Worm (Caenorhabditis elegans): Measurements from ENCODE around the gene Y53C12A.11.

Y53C12A.11 gene

ce11 chrII:9718631-9719252 lies at the start of gene Y53C12A.11:
Y53C12A.11 (minus strand) TSS chrII:9718698.
- TF ChIP-seq Y48G9A.11 (GFP tag; IDR thresholded peaks at IDR 0.05): peak; percentile 86
- TF ChIP-seq snpc-1.2 (GFP tag; IDR thresholded peaks at IDR 0.05): 0 out of 2 replicates have a peak, but pooled peaks have one; percentile 24
- TF ChIP-seq lsy-2 (tag; optimal IDR thresholded peaks at IDR 0.05): peak in 1 of 2 experiments; percentile 36
- peak; percentile 77 for TF ChIP-seq lin-38 (GFP tag; IDR thresholded peaks at IDR 0.05)

DNA sequence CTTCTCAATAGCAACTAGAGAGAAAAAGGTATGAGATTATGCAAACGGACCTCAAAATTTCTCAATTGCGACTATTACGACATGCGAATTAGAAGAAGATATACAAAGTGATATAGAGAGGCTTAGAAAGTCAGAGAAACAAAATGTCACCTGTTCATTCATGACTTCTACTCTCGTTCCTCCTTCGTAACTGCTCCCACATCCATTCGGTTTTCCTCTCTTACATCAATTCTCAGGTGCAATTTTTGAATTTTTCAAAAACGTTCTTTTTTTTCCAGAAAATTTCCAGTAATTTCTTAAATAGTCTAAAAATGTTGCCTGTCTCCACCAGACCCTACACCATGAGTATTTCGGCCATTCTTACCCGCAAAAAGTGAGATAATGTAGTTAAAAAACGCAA lies 46.2 kb upstream of the Y53C12A.11 start:
- no peak for TF ChIP-seq php-3 (GFP tag; IDR thresholded peaks at IDR 0.05)
- no peak for TF ChIP-seq lin-39 (tag; optimal IDR thresholded peaks at IDR 0.05)

ce11 chrII:9759382-9759781 lies 40.9 kb upstream of the Y53C12A.11 start:
- no peak for TF ChIP-seq fos-1 (tag; optimal IDR thresholded peaks at IDR 0.05)
- TF ChIP-seq zfp-3 (GFP tag; conservative IDR thresholded peaks at IDR 0.05): no peak
- no peak for TF ChIP-seq lin-38 (GFP tag; IDR thresholded peaks at IDR 0.05)
- peak; percentile 3 for TF ChIP-seq nhr-11 (tag; optimal IDR thresholded peaks at IDR 0.05)
- TF ChIP-seq daf-19 (GFP tag; conservative IDR thresholded peaks at IDR 0.05): no peak

DNA sequence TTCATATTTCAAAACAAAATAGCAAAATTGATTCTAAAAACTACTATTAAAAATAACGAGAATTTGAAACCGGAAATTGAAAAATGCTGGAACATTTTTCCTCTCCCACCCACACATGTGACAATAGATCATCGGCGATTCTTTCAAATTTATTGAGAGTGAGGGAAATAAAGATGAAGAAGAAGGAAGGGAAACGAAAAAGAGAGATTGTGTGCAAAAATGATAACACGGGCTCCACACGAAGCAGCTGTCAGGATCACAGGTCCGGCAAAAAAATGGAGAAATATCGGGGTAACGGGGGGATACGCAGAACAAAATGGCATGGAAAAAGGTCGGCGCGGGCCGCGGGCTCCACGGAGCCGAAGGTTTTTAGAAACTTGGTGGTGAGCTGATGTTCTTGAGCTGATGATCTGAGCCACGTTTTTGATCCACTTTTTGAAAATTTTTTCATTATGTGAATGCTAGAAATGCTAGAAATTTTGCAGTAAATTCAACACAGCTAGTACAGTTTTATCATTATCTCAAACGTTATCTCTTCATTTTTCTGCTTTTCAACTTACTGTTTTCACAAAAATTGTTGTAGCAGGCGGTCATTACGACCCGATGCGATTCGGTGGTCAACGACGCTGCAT lies 39.3 kb upstream of the Y53C12A.11 start, which contains the start of gene shk-1:
Gene shk-1 (plus strand): TSS at position 582 of the 632 bp plus-strand sequence.
- 0 out of 2 replicates have a peak, but pooled peaks have one; percentile 19 for TF ChIP-seq ZK337.2 (GFP tag; IDR thresholded peaks at IDR 0.05)
- no peak for TF ChIP-seq ZK546.5 (tag; optimal IDR thresholded peaks at IDR 0.05)
- no peak for TF ChIP-seq nhr-111 (GFP tag; optimal IDR thresholded peaks at IDR 0.05)
- TF ChIP-seq jun-1 (tag; optimal IDR thresholded peaks at IDR 0.05): no peak
- no peak for TF ChIP-seq nhr-102 (tag; optimal IDR thresholded peaks at IDR 0.05)
- TF ChIP-seq lin-15B (tag; optimal IDR thresholded peaks at IDR 0.05): no peak
- no peak for TF ChIP-seq ceh-82 (tag; optimal IDR thresholded peaks at IDR 0.05)
- TF ChIP-seq mes-2 (tag; optimal IDR thresholded peaks at IDR 0.05; ENCODE audit: poor library complexity, severe bottlenecking): no peak
- TF ChIP-seq unc-62 (GFP tag; optimal IDR thresholded peaks at IDR 0.05 in 1 of 2): peak in 1 of 2 experiments; percentile 11
- no peak for TF ChIP-seq unc-62 (tag; optimal IDR thresholded peaks at IDR 0.05)
- TF ChIP-seq spr-3 (GFP tag; optimal IDR thresholded peaks at IDR 0.05): no peak
- peak; percentile 48 for TF ChIP-seq hlh-11 (tag; optimal IDR thresholded peaks at IDR 0.05)
- peak; percentile 13 for TF ChIP-seq hlh-30 (tag; optimal IDR thresholded peaks at IDR 0.05; ENCODE audit: insufficient read depth)
- TF ChIP-seq daf-19 (GFP tag; conservative IDR thresholded peaks at IDR 0.05): no peak
- peak in 1 of 2 experiments; percentile 44 for TF ChIP-seq daf-16 (GFP tag; optimal IDR thresholded peaks at IDR 0.05)
- TF ChIP-seq daf-16 (tag; optimal IDR thresholded peaks at IDR 0.05): no peak
- peak; percentile 90 for TF ChIP-seq nhr-11 (tag; optimal IDR thresholded peaks at IDR 0.05)
- no peak for TF ChIP-seq nhr-77 (tag; optimal IDR thresholded peaks at IDR 0.05)

ce11 chrII:9755425-9755824 lies 36.9 kb upstream of the Y53C12A.11 start:
- TF ChIP-seq snpc-1.2 (GFP tag; IDR thresholded peaks at IDR 0.05) (no peak), F37D6.2 (tag; optimal IDR thresholded peaks at IDR 0.05) (no peak), cey-2 (tag; optimal IDR thresholded peaks at IDR 0.05; ENCODE audit: borderline replicate concordance, insufficient read depth) (no peak), F49E8.2 (tag; optimal IDR thresholded peaks at IDR 0.05; ENCODE audit: borderline replicate concordance) (no peak), spr-1 (tag; optimal IDR thresholded peaks at IDR 0.05) (no peak), lin-29 (GFP tag; IDR thresholded peaks at IDR 0.05) (no peak), T20F7.1 (GFP tag; optimal IDR thresholded peaks at IDR 0.05) (no peak), nhr-77 (tag; optimal IDR thresholded peaks at IDR 0.05) (no peak), hmg-1.1 (GFP tag; IDR thresholded peaks at IDR 0.05) (no peak), zfp-3 (GFP tag; conservative IDR thresholded peaks at IDR 0.05) (no peak), ceh-28 (tag; optimal IDR thresholded peaks at IDR 0.05) (no peak), ceh-32 (tag; optimal IDR thresholded peaks at IDR 0.05; ENCODE audit: poor library complexity) (no peak)

All from whole organism, L4 larva.